Fruit fly (Drosophila melanogaster) Kc167 (cell line): ENCODE measurements around the gene TpnC73F.

Experiments used
- Myc ChIP-seq: fragments of >200 bp; optimal IDR thresholded peaks from 2 replicates; lab custom pipeline; 2017; ENCODE audit warnings: missing external identifiers
- Sin3A ChIP-seq: fragments of >200 bp; optimal IDR thresholded peaks from 2 replicates; lab custom pipeline; 2018; ENCODE audit warnings: missing external identifiers
- h ChIP-seq: fragments of >200 bp; optimal IDR thresholded peaks from 3 replicates; lab custom pipeline; 2018; ENCODE audit warnings: missing external identifiers
- insv ChIP-seq: fragments of >200 bp; optimal IDR thresholded peaks from 3 replicates; lab custom pipeline; 2018; ENCODE audit warnings: missing external identifiers
- psq ChIP-seq: fragments of >200 bp; optimal IDR thresholded peaks from 2 replicates; lab custom pipeline; 2017; ENCODE audit warnings: missing external identifiers
- ttk ChIP-seq: sonication (Bioruptor generic); optimal IDR thresholded peaks from 2 replicates; lab custom pipeline; 2017; ENCODE audit warnings: missing external identifiers

dm6 chr3L:17011351-17012016 is 34.4 kb upstream of the TpnC73F start:
- no peak for TF ChIP-seq psq (lab: Kevin White, UChicago)
- TF ChIP-seq Myc (lab: Kevin White, UChicago), result no peak
- no peak for TF ChIP-seq Sin3A (lab: Kevin White, UChicago)
- no peak for TF ChIP-seq h (lab: Kevin White, UChicago)
- TF ChIP-seq ttk (lab: Kevin White, UChicago), result no peak
- no peak for TF ChIP-seq insv (lab: Kevin White, UChicago)
